Worm (Caenorhabditis elegans): ENCODE measurements around the gene C18A3.7.

Gene C18A3.7

ce11 chrII:5702611-5703192 lies 27.5 kb downstream of the C18A3.7 start:
- peak; percentile 62 for TF ChIP-seq ceh-31 (tag; optimal IDR thresholded peaks at IDR 0.05)
- TF ChIP-seq ceh-34 (tag; optimal IDR thresholded peaks at IDR 0.05) = no peak
- peak; percentile 49 for TF ChIP-seq unc-42 (tag; optimal IDR thresholded peaks at IDR 0.05)
- TF ChIP-seq pros-1 (tag; optimal IDR thresholded peaks at IDR 0.05) = no peak

- TF ChIP-seq ref-2 (tag; optimal IDR thresholded peaks at IDR 0.05) (no peak), ama-1 (optimal IDR thresholded peaks at IDR 0.05) (peak; percentile 66), nhr-11 (tag; optimal IDR thresholded peaks at IDR 0.05) (no peak), elt-2 (tag; optimal IDR thresholded peaks at IDR 0.05) (peak; percentile 21), hlh-30 (tag; optimal IDR thresholded peaks at IDR 0.05; ENCODE audit: insufficient read depth) (peak; percentile 15), hlh-8 (tag; optimal IDR thresholded peaks at IDR 0.05) (no peak), mec-3 (tag; optimal IDR thresholded peaks at IDR 0.05; ENCODE audit: borderline replicate concordance) (no peak), madf-2 (tag; optimal IDR thresholded peaks at IDR 0.05) (no peak), elt-4 (tag; optimal IDR thresholded peaks at IDR 0.05) (no peak), ceh-22 (tag; optimal IDR thresholded peaks at IDR 0.05) (no peak), pat-9 (tag; optimal IDR thresholded peaks at IDR 0.05) (no peak), unc-3 (GFP tag; conservative IDR thresholded peaks at IDR 0.05) (no peak), unc-3 (tag; optimal IDR thresholded peaks at IDR 0.05) (no peak), dve-1 (tag; optimal IDR thresholded peaks at IDR 0.05) (peak; percentile 39)
Measured at ce11 chrII:5701485-5701884, 28.8 kb downstream of the C18A3.7 start.

ce11 chrII:5698869-5699268 lies 31.4 kb downstream of the C18A3.7 start, which contains the start of the genes C25H3.10 and C25H3.1:
Gene C25H3.10, minus strand, starts transcription at chrII:5698969.
Gene C25H3.1, plus strand, starts transcription at chrII:5699071.
- TF ChIP-seq pha-4 (tag; optimal IDR thresholded peaks at IDR 0.05) (no peak), K09A11.1 (tag; optimal IDR thresholded peaks at IDR 0.05; ENCODE audit: insufficient read depth) (no peak), zip-5 (tag; optimal IDR thresholded peaks at IDR 0.05) (no peak), unc-3 (GFP tag; conservative IDR thresholded peaks at IDR 0.05) (no peak), unc-3 (tag; optimal IDR thresholded peaks at IDR 0.05) (no peak), ceh-18 (tag; optimal IDR thresholded peaks at IDR 0.05) (no peak), pha-2 (tag; optimal IDR thresholded peaks at IDR 0.05) (no peak), ceh-24 (tag; optimal IDR thresholded peaks at IDR 0.05) (no peak), ceh-34 (tag; optimal IDR thresholded peaks at IDR 0.05) (no peak), nfya-1 (tag; optimal IDR thresholded peaks at IDR 0.05) (no peak), elt-2 (tag; optimal IDR thresholded peaks at IDR 0.05) (no peak), dve-1 (tag; optimal IDR thresholded peaks at IDR 0.05) (no peak), pqm-1 (tag; optimal IDR thresholded peaks at IDR 0.05) (no peak), ttx-3 (tag; optimal IDR thresholded peaks at IDR 0.05) (no peak), sox-2 (GFP tag; IDR thresholded peaks at IDR 0.05) (no peak), nhr-11 (tag; optimal IDR thresholded peaks at IDR 0.05) (no peak), F13H6.1 (tag; optimal IDR thresholded peaks at IDR 0.05) (no peak), fkh-6 (tag; optimal IDR thresholded peaks at IDR 0.05) (no peak), hlh-15 (tag; optimal IDR thresholded peaks at IDR 0.05) (no peak)

- TF ChIP-seq ets-4 (tag; optimal IDR thresholded peaks at IDR 0.05) (no peak), elt-2 (tag; optimal IDR thresholded peaks at IDR 0.05) (peak; percentile 29)
Measured at ce11 chrII:5698254-5698653, 32.0 kb downstream of the C18A3.7 start.

- no peak for TF ChIP-seq unc-55 (GFP tag; optimal IDR thresholded peaks at IDR 0.05)
Measured at ce11 chrII:5697338-5697737, 32.9 kb downstream of the C18A3.7 start.

- TF ChIP-seq hlh-15 (tag; optimal IDR thresholded peaks at IDR 0.05) (no peak), elt-2 (tag; optimal IDR thresholded peaks at IDR 0.05) (no peak), unc-55 (GFP tag; optimal IDR thresholded peaks at IDR 0.05) (no peak), sox-4 (tag; optimal IDR thresholded peaks at IDR 0.05) (no peak), ref-2 (tag; optimal IDR thresholded peaks at IDR 0.05) (no peak), F13H6.1 (tag; optimal IDR thresholded peaks at IDR 0.05) (no peak), ceh-45 (GFP tag; IDR thresholded peaks at IDR 0.05) (no peak), hlh-6 (tag; optimal IDR thresholded peaks at IDR 0.05) (no peak), npax-4 (tag; optimal IDR thresholded peaks at IDR 0.05) (no peak)
Measured at ce11 chrII:5696218-5696617, 34.0 kb downstream of the C18A3.7 start.
